Worm (Caenorhabditis elegans): ENCODE results near the gene kap-1.

Gene kap-1

DNA sequence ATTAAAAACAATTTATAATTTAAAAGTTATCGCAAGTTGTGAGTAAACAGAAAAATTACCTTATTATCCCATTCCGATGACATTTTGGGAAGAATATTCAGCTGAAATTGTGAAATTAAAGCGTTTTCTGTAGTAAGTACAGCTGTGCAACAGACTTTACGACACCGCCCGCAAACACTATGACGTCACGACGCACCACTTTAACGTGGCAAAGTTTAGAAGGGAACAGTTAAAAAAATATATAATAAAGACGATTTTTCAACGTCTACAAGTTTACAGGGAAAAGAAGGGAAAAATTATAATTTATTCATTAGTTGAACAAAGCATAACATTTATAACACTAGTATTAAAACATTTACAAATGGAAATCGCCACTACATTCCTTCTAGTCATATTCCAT is 15.2 kb downstream of the kap-1 start, which contains the start of gene F08F8.9:
TSS of gene F08F8.9 (minus strand) at position 101 of the 400 bp plus-strand sequence.
- TF ChIP-seq nfya-1 (tag; optimal IDR thresholded peaks at IDR 0.05; ENCODE audit: insufficient read depth) (no peak), pha-4 (tag; optimal IDR thresholded peaks at IDR 0.05) (peak; percentile 4), nhr-237 (tag; optimal IDR thresholded peaks at IDR 0.05) (no peak), elt-2 (tag; optimal IDR thresholded peaks at IDR 0.05) (peak; percentile 1), nhr-23 (tag; optimal IDR thresholded peaks at IDR 0.05) (no peak), eor-1 (tag; optimal IDR thresholded peaks at IDR 0.05) (no peak), sea-2 (GFP tag; optimal IDR thresholded peaks at IDR 0.05) (no peak)

DNA sequence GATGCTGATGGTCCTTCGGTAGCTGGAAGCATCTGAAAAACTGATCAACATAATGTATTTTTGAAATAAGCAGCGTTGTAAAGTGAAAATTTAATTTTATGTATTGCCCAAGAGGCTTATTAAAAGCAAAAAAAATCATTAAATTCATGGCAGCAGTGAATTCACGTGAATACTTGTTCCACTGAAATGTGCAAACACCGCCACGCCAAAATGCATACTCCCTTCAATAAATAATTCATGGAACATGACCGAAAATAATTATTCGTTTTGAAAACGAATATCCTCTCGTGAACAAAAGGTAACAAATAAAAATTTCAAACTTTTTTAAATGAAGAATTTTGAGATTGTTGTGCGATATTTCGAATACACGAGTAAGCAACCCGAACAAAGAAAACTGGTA is 18.7 kb downstream of the kap-1 start, which contains the start of gene F08F8.10:
TSS of gene F08F8.10 (minus strand) at position 38 of the 400 bp plus-strand sequence.
- TF ChIP-seq nhr-43 (tag; optimal IDR thresholded peaks at IDR 0.05; ENCODE audit: poor library complexity, severe bottlenecking): no peak
- TF ChIP-seq elt-1 (tag; optimal IDR thresholded peaks at IDR 0.05): no peak
- peak; percentile 47 for TF ChIP-seq snpc-4 (tag; optimal IDR thresholded peaks at IDR 0.05)
- no peak for TF ChIP-seq daf-12 (tag; optimal IDR thresholded peaks at IDR 0.05)
- TF ChIP-seq R02D3.7 (tag; optimal IDR thresholded peaks at IDR 0.05): no peak
- no peak for TF ChIP-seq fkh-10 (GFP tag; optimal IDR thresholded peaks at IDR 0.05)
- TF ChIP-seq nhr-25 (tag; optimal IDR thresholded peaks at IDR 0.05): peak; percentile 18
- TF ChIP-seq unc-39 (tag; optimal IDR thresholded peaks at IDR 0.05): no peak
- TF ChIP-seq unc-62 (GFP tag; optimal IDR thresholded peaks at IDR 0.05): no peak
- no peak for TF ChIP-seq ama-1 (optimal IDR thresholded peaks at IDR 0.05)
- TF ChIP-seq fkh-2 (tag; optimal IDR thresholded peaks at IDR 0.05): no peak
- no peak for TF ChIP-seq nhr-77 (tag; optimal IDR thresholded peaks at IDR 0.05)
- no peak for TF ChIP-seq skn-1 (tag; optimal IDR thresholded peaks at IDR 0.05)
- TF ChIP-seq ZK546.5 (tag; optimal IDR thresholded peaks at IDR 0.05): no peak
- TF ChIP-seq egl-5 (tag; optimal IDR thresholded peaks at IDR 0.05): peak; percentile 35
- no peak for TF ChIP-seq aly-2 (tag; optimal IDR thresholded peaks at IDR 0.05)
- TF ChIP-seq nhr-28 (tag; optimal IDR thresholded peaks at IDR 0.05): no peak
- TF ChIP-seq egl-27 (tag; optimal IDR thresholded peaks at IDR 0.05): no peak
- TF ChIP-seq elt-2 (tag; optimal IDR thresholded peaks at IDR 0.05): no peak
- no peak for TF ChIP-seq nhr-12 (tag; optimal IDR thresholded peaks at IDR 0.05)
- TF ChIP-seq tbx-2 (tag; optimal IDR thresholded peaks at IDR 0.05): no peak
- no peak for TF ChIP-seq nhr-67 (tag; optimal IDR thresholded peaks at IDR 0.05)
- no peak for TF ChIP-seq ztf-11 (tag; optimal IDR thresholded peaks at IDR 0.05)
- TF ChIP-seq pha-4 (tag; optimal IDR thresholded peaks at IDR 0.05): peak; percentile 63
- TF ChIP-seq fos-1 (tag; optimal IDR thresholded peaks at IDR 0.05): no peak
- no peak for TF ChIP-seq nhr-76 (tag; optimal IDR thresholded peaks at IDR 0.05)
- peak; percentile 27 for TF ChIP-seq hmg-11 (tag; optimal IDR thresholded peaks at IDR 0.05)
- no peak for TF ChIP-seq nhr-237 (tag; optimal IDR thresholded peaks at IDR 0.05)
- TF ChIP-seq ceh-16 (tag; optimal IDR thresholded peaks at IDR 0.05): no peak
- TF ChIP-seq nfya-1 (tag; optimal IDR thresholded peaks at IDR 0.05; ENCODE audit: insufficient read depth): peak; percentile 33
- no peak for TF ChIP-seq nhr-11 (tag; optimal IDR thresholded peaks at IDR 0.05)
- TF ChIP-seq lin-39 (tag; optimal IDR thresholded peaks at IDR 0.05): no peak
- TF ChIP-seq ceh-28 (tag; optimal IDR thresholded peaks at IDR 0.05): no peak
- no peak for TF ChIP-seq ztf-4 (tag; optimal IDR thresholded peaks at IDR 0.05)
- no peak for TF ChIP-seq ceh-9 (tag; optimal IDR thresholded peaks at IDR 0.05)
- no peak for TF ChIP-seq nhr-23 (tag; optimal IDR thresholded peaks at IDR 0.05)
- TF ChIP-seq elt-3 (tag; optimal IDR thresholded peaks at IDR 0.05): no peak

DNA sequence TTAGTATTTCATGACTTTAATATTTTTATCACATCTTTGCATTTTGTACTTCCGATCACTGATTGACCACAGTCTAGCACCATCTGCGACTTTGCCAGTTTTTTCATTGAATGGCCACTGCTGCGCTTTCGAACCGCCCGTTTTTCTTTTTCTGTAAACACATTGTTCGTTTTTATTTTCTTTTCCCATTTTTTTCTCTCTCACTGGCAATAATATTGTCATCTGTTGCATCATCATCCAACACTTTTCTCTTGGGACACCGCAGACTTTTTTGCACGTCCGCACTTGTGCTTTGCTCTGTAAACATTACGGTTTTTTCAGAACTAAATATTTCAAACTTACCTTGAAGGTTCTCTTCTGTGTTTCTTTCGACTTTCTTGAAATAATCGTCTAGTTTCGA is 20.0 kb downstream of the kap-1 start:
- TF ChIP-seq snpc-4 (tag; optimal IDR thresholded peaks at IDR 0.05) (no peak), nfya-1 (tag; optimal IDR thresholded peaks at IDR 0.05; ENCODE audit: insufficient read depth) (peak; percentile 8), pha-4 (tag; optimal IDR thresholded peaks at IDR 0.05) (peak; percentile 82)

DNA sequence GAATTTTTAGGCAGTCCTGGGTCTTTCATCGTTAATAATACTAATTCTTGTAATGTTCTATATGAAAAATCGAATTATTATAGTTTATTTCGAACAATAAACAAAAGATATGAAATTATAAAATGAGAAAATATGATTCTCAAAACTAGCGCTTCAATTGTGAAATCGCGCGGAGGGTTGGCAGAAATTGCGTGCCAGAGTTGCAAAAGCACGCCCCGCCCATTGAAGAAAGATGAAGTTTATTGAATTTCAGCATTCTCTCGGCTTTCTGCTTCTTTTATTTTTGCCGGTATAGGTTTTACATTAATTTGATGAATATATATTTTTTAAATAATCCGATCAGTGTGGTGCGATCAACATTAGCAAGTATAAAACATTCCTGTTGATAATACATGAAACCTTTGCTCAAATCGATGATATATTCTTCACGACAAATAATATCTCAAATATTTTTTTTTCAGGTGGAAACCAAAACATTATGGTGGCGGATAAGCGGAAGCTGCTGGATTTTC is 20.5 kb downstream of the kap-1 start, which contains the start of the genes eco-1 and hmgr-1:
TSS of gene eco-1 (minus strand) at position 59 of the 512 bp plus-strand sequence.
TSS of gene hmgr-1 (plus strand) at position 462 of the 512 bp plus-strand sequence.
- no peak for TF ChIP-seq R02D3.7 (tag; optimal IDR thresholded peaks at IDR 0.05)
- TF ChIP-seq nhr-23 (tag; optimal IDR thresholded peaks at IDR 0.05): peak; percentile 13
- no peak for TF ChIP-seq ceh-9 (tag; optimal IDR thresholded peaks at IDR 0.05)
- no peak for TF ChIP-seq nhr-25 (tag; optimal IDR thresholded peaks at IDR 0.05)
- no peak for TF ChIP-seq aly-2 (tag; optimal IDR thresholded peaks at IDR 0.05)
- TF ChIP-seq ztf-11 (tag; optimal IDR thresholded peaks at IDR 0.05): no peak
- TF ChIP-seq hmg-11 (tag; optimal IDR thresholded peaks at IDR 0.05): peak; percentile 52
- peak; percentile 4 for TF ChIP-seq snpc-4 (tag; optimal IDR thresholded peaks at IDR 0.05)
- TF ChIP-seq lin-39 (tag; optimal IDR thresholded peaks at IDR 0.05): peak; percentile 41
- TF ChIP-seq ama-1 (optimal IDR thresholded peaks at IDR 0.05): no peak
- peak; percentile 26 for TF ChIP-seq nhr-43 (tag; optimal IDR thresholded peaks at IDR 0.05; ENCODE audit: poor library complexity, severe bottlenecking)
- TF ChIP-seq ZK546.5 (tag; optimal IDR thresholded peaks at IDR 0.05): no peak
- TF ChIP-seq nfya-1 (tag; optimal IDR thresholded peaks at IDR 0.05; ENCODE audit: insufficient read depth): peak; percentile 55
- peak; percentile 35 for TF ChIP-seq lin-15B (tag; optimal IDR thresholded peaks at IDR 0.05)
- TF ChIP-seq unc-62 (GFP tag; optimal IDR thresholded peaks at IDR 0.05): no peak

Measured in whole organism, L3 larva.